Worm (Caenorhabditis elegans) whole organism, L4 larva: ENCODE measurements around the gene ugt-9.

ENCODE experiments used
- F10B5.3 ChIP-seq: sonication (generic microtip); optimal IDR thresholded peaks from 2 replicates; lab custom pipeline; 2016; ENCODE audit warnings: mild to moderate bottlenecking, missing genetic modification characterization, missing compliant biosample characterization
- F49E8.2 ChIP-seq: sonication (generic microtip); optimal IDR thresholded peaks from 2 replicates; lab custom pipeline; 2016; ENCODE audit warnings: missing compliant biosample characterization, mild to moderate bottlenecking, missing genetic modification characterization, borderline replicate concordance
- R02D3.7 ChIP-seq: fragments of 150-350 bp; sonication (generic microtip); optimal IDR thresholded peaks from 3 replicates; lab custom pipeline; 2014; ENCODE audit warnings: missing biosample characterization, missing genetic modification characterization
- Y48G9A.11 ChIP-seq: fragments of 200-800 bp; sonication (Bioruptor generic); IDR thresholded peaks from 2 replicates; pipeline ENCODE4 v1.3.6; 2022; ENCODE audit warnings: missing genetic modification reagents, missing genetic modification characterization, missing compliant biosample characterization
- Y5F2A.4 ChIP-seq: fragments of 200-800 bp; sonication (Bioruptor generic); optimal IDR thresholded peaks from 2 replicates; lab custom pipeline; 2018; ENCODE audit warnings: mild to moderate bottlenecking, missing genetic modification characterization, missing compliant biosample characterization
- ZK546.5 ChIP-seq, 2 experiments: sonication (generic microtip); optimal IDR thresholded peaks; 2 replicates each; lab custom pipeline; 2017; ENCODE audit warnings: missing biosample characterization in 2 of 2, missing genetic modification characterization in 2 of 2
- aly-2 ChIP-seq: sonication (generic microtip); optimal IDR thresholded peaks from 2 replicates; lab custom pipeline; 2018; ENCODE audit warnings: missing biosample characterization, missing genetic modification characterization
- ama-1 ChIP-seq: fragments of 150-350 bp; optimal IDR thresholded peaks from 2 replicates; lab custom pipeline; 2014; ENCODE audit warnings: inconsistent platforms, mixed read lengths
- attf-4 ChIP-seq: sonication (generic microtip); optimal IDR thresholded peaks from 3 replicates; lab custom pipeline; 2017; ENCODE audit warnings: missing biosample characterization, missing genetic modification characterization
- ceh-32 ChIP-seq: sonication (generic microtip); optimal IDR thresholded peaks from 2 replicates; lab custom pipeline; 2016; ENCODE audit warnings: mild to moderate bottlenecking, missing genetic modification characterization, missing compliant biosample characterization; ENCODE audit not compliant: poor library complexity
- cey-2 ChIP-seq: sonication (generic microtip); optimal IDR thresholded peaks from 3 replicates; lab custom pipeline; 2017; ENCODE audit warnings: missing genetic modification characterization, mild to moderate bottlenecking, missing compliant biosample characterization, antibody characterized with exemption, borderline replicate concordance; ENCODE audit not compliant: insufficient read depth
- daf-16 ChIP-seq, 3 experiments: sonication (generic microtip); optimal IDR thresholded peaks; 2 replicates each; lab custom pipeline; 2016 to 2017; ENCODE audit warnings: missing genetic modification characterization in 3 of 3, missing genetic modification reagents in 3 of 3, mild to moderate bottlenecking in 2 of 3, missing compliant biosample characterization in 2 of 3, missing biosample characterization in 1 of 3, moderate library complexity in 1 of 3
- daf-19 ChIP-seq: fragments of 200-800 bp; sonication (Bioruptor generic); conservative IDR thresholded peaks from 2 replicates; pipeline ENCODE4 v1.3.6; 2022; ENCODE audit warnings: missing genetic modification characterization, missing compliant biosample characterization
- dpl-1 ChIP-seq: fragments of 150-350 bp; optimal IDR thresholded peaks from 2 replicates; lab custom pipeline; 2014; ENCODE audit warnings: missing biosample characterization, missing genetic modification reagents, missing genetic modification characterization
- fos-1 ChIP-seq: fragments of 150-350 bp; optimal IDR thresholded peaks from 2 replicates; lab custom pipeline; 2014; ENCODE audit warnings: missing biosample characterization, missing genetic modification characterization
- gei-8 ChIP-seq: fragments of 200-800 bp; sonication (Bioruptor generic); optimal IDR thresholded peaks from 2 replicates; lab custom pipeline; 2018; ENCODE audit warnings: mild to moderate bottlenecking, missing genetic modification characterization, missing compliant biosample characterization
- hlh-11 ChIP-seq: fragments of 200-800 bp; sonication (Bioruptor generic); optimal IDR thresholded peaks from 2 replicates; lab custom pipeline; 2018; ENCODE audit warnings: mild to moderate bottlenecking, missing genetic modification characterization, missing compliant biosample characterization
- lin-15B ChIP-seq: fragments of 150-350 bp; sonication (generic microtip); optimal IDR thresholded peaks from 3 replicates; lab custom pipeline; 2014; ENCODE audit warnings: missing biosample characterization, missing genetic modification characterization
- lin-38 ChIP-seq: fragments of 200-800 bp; sonication (Bioruptor generic); IDR thresholded peaks from 2 replicates; pipeline ENCODE4 v1.3.6; 2022; ENCODE audit warnings: missing genetic modification reagents, missing genetic modification characterization, missing compliant biosample characterization
- lin-39 ChIP-seq: fragments of 150-350 bp; optimal IDR thresholded peaks from 2 replicates; lab custom pipeline; 2014; ENCODE audit warnings: missing biosample characterization, missing genetic modification reagents, missing genetic modification characterization
- lir-3 ChIP-seq: sonication (generic microtip); optimal IDR thresholded peaks from 2 replicates; lab custom pipeline; 2016; ENCODE audit warnings: mild to moderate bottlenecking, missing genetic modification characterization, missing compliant biosample characterization
- lsy-2 ChIP-seq, 2 experiments: fragments of 150-350 bp in 1 of 2; sonication (generic microtip) in 1 of 2; optimal IDR thresholded peaks; 2 replicates each; lab custom pipeline; 2014 to 2017; ENCODE audit warnings: missing biosample characterization in 2 of 2, missing genetic modification characterization in 2 of 2
- madf-5 ChIP-seq, 2 experiments: fragments of 200-800 bp; sonication (Bioruptor generic); IDR thresholded peaks; 2 replicates each; pipeline ENCODE4 v1.3.6; 2022; ENCODE audit warnings: missing compliant biosample characterization in 2 of 2, missing genetic modification characterization in 2 of 2
- mdl-1 ChIP-seq, 2 experiments: fragments of 150-350 bp in 1 of 2; sonication (generic microtip) in 1 of 2; optimal IDR thresholded peaks; 2 replicates each; lab custom pipeline; 2014 to 2017; ENCODE audit warnings: missing biosample characterization in 2 of 2, missing genetic modification characterization in 2 of 2
- mep-1 ChIP-seq: fragments of 150-350 bp; sonication (generic microtip); optimal IDR thresholded peaks from 3 replicates; lab custom pipeline; 2014; ENCODE audit warnings: missing biosample characterization, missing genetic modification characterization
- mxl-2 ChIP-seq: fragments of 200-800 bp; sonication (Bioruptor generic); conservative IDR thresholded peaks from 2 replicates; pipeline ENCODE4 v1.3.6; 2022; ENCODE audit warnings: missing genetic modification reagents, missing genetic modification characterization, missing compliant biosample characterization
- nhr-102 ChIP-seq: sonication (generic microtip); optimal IDR thresholded peaks from 2 replicates; lab custom pipeline; 2016; ENCODE audit warnings: mild to moderate bottlenecking, missing genetic modification characterization, moderate library complexity, missing compliant biosample characterization
- nhr-11 ChIP-seq: fragments of 150-350 bp; optimal IDR thresholded peaks from 2 replicates; lab custom pipeline; 2014; ENCODE audit warnings: missing biosample characterization, missing genetic modification characterization
- nhr-111 ChIP-seq: fragments of 200-800 bp; sonication (Bioruptor generic); optimal IDR thresholded peaks from 2 replicates; lab custom pipeline; 2018; ENCODE audit warnings: mild to moderate bottlenecking, missing genetic modification characterization, missing compliant biosample characterization
- nhr-237 ChIP-seq: sonication (generic microtip); optimal IDR thresholded peaks from 2 replicates; lab custom pipeline; 2017; ENCODE audit warnings: missing biosample characterization, missing genetic modification characterization
- nhr-42 ChIP-seq: fragments of 200-800 bp; sonication (Bioruptor generic); IDR thresholded peaks from 2 replicates; pipeline ENCODE4 v1.3.6; 2022; ENCODE audit warnings: missing genetic modification characterization, missing compliant biosample characterization
- nhr-48 ChIP-seq: sonication (generic microtip); optimal IDR thresholded peaks from 2 replicates; lab custom pipeline; 2016; ENCODE audit warnings: mild to moderate bottlenecking, missing genetic modification characterization, missing compliant biosample characterization
- nhr-76 ChIP-seq: fragments of 150-350 bp; optimal IDR thresholded peaks from 2 replicates; lab custom pipeline; 2014; ENCODE audit warnings: missing biosample characterization, missing genetic modification characterization
- pha-4 ChIP-seq, 2 experiments: fragments of 150-350 bp in 1 of 2; fragments of 200-800 bp in 1 of 2; sonication (Bioruptor generic) in 1 of 2; IDR thresholded peaks in 1 of 2; optimal IDR thresholded peaks in 1 of 2; 2 replicates each; pipeline versions ENCODE4 v1.3.6 to Lab custom; 2014 to 2022; ENCODE audit warnings: missing genetic modification characterization in 2 of 2, missing genetic modification reagents in 2 of 2, missing biosample characterization in 1 of 2, missing compliant biosample characterization in 1 of 2
- php-3 ChIP-seq: fragments of 200-800 bp; sonication (Bioruptor generic); IDR thresholded peaks from 2 replicates; pipeline ENCODE4 v1.3.6; 2022; ENCODE audit warnings: missing genetic modification reagents, missing genetic modification characterization, missing compliant biosample characterization
- pqm-1 ChIP-seq: sonication (generic microtip); optimal IDR thresholded peaks from 2 replicates; lab custom pipeline; 2017; ENCODE audit warnings: missing biosample characterization, missing genetic modification characterization
- rbr-2 ChIP-seq: sonication (generic microtip); optimal IDR thresholded peaks from 2 replicates; lab custom pipeline; 2016; ENCODE audit warnings: missing genotype, missing genetic modification characterization, missing compliant biosample characterization
- saeg-2 ChIP-seq: fragments of 200-800 bp; sonication (Bioruptor generic); IDR thresholded peaks from 2 replicates; pipeline ENCODE4 v1.3.6; 2022; ENCODE audit warnings: missing genetic modification reagents, missing genetic modification characterization, missing compliant biosample characterization
- set-16 ChIP-seq: fragments of 200-800 bp; sonication (Bioruptor generic); IDR thresholded peaks from 2 replicates; pipeline ENCODE4 v1.3.6; 2022; ENCODE audit warnings: missing genetic modification reagents, missing genetic modification characterization, missing compliant biosample characterization
- snpc-4 ChIP-seq: fragments of 150-350 bp; optimal IDR thresholded peaks from 2 replicates; lab custom pipeline; 2014; ENCODE audit warnings: missing biosample characterization, missing genetic modification characterization
- spr-1 ChIP-seq: sonication (generic microtip); optimal IDR thresholded peaks from 2 replicates; lab custom pipeline; 2016; ENCODE audit warnings: mild to moderate bottlenecking, missing genetic modification characterization, missing compliant biosample characterization
- zfp-2 ChIP-seq: sonication (generic microtip); optimal IDR thresholded peaks from 2 replicates; lab custom pipeline; 2016; ENCODE audit warnings: mild to moderate bottlenecking, missing genetic modification characterization, missing compliant biosample characterization
- zfp-3 ChIP-seq: fragments of 200-800 bp; sonication (Bioruptor generic); conservative IDR thresholded peaks from 2 replicates; pipeline ENCODE4 v1.3.6; 2022; ENCODE audit warnings: missing genetic modification reagents, missing genetic modification characterization, missing compliant biosample characterization

Gene ugt-9

DNA sequence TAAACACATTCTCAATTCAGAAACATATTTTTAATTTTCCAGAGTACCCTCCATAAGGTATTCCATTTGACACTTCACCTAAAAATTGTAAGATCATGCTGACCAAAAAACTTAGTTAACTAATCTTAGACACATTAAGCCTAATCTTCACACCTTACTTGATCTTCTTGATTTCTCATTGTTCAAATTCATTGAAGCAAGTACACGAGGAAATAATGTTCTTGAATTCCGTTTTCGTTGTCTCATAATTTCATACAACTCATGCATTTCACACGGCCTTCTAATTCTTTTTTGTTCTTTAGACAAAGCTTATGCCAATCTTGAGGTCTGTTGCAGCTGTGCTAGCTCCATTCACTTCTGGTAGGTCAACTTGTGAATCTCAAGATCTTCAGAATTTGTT lies 23.9 kb upstream of the ugt-9 start, which contains the start of gene srd-33:
TSS of gene srd-33 (plus strand) at position 301 of the 400 bp plus-strand sequence.
- TF ChIP-seq nhr-11 (tag; lab: Kevin White, UChicago) (no peak), lin-38 (no peak), nhr-42 (no peak), R02D3.7 (tag; lab: Kevin White, UChicago) (no peak), mep-1 (tag; lab: Kevin White, UChicago) (no peak), set-16 (GFP tag; lab: Robert Waterston, UW) (no peak), attf-4 (no peak), nhr-111 (GFP tag; lab: Kevin White, UChicago) (no peak), lin-39 (tag; lab: Kevin White, UChicago) (no peak), rbr-2 (no peak), daf-16 (GFP tag; optimal IDR thresholded peaks at IDR 0.05; lab: Kevin White, UChicago) (no peak), daf-16 (tag; optimal IDR thresholded peaks at IDR 0.05; lab: Kevin White, UChicago) (no peak), pqm-1 (tag; lab: Kevin White, UChicago) (no peak), Y48G9A.11 (GFP tag; lab: Robert Waterston, UW) (no peak)
- TF ChIP-seq, all 104 proteins: peak for 0

DNA sequence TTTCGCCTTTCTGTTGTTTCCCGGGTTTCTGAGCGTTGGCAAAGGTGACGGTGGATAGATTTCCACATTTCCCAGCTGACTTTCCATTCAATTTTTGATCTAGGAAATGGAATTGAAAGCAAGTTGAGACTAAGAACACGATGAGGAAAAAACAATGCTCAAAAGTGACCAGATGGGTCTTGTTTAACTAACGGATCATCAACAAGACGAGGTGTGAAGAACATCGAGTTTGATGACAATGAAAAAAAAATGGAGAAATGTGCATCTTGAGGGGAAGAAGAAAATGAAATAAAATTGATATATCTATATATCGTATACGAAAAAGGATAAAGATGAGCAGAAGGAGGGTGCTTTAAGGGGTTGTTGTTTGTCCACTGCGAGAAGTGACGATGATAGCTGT lies 18.3 kb upstream of the ugt-9 start, which contains the start of gene T19H12.6:
TSS of gene T19H12.6 (minus strand) at position 101 of the 400 bp plus-strand sequence.
- TF ChIP-seq F49E8.2 = no peak
- TF ChIP-seq nhr-48 (tag; lab: Kevin White, UChicago) = no peak
- no peak for TF ChIP-seq gei-8 (GFP tag; lab: Kevin White, UChicago)
- no peak for TF ChIP-seq mep-1 (tag; lab: Kevin White, UChicago)
- no peak for TF ChIP-seq zfp-3 (GFP tag; lab: Robert Waterston, UW)
- no peak for TF ChIP-seq Y48G9A.11 (GFP tag; lab: Robert Waterston, UW)
- no peak for TF ChIP-seq ZK546.5 (tag; optimal IDR thresholded peaks at IDR 0.05; lab: Kevin White, UChicago)
- TF ChIP-seq zfp-2 (tag; lab: Kevin White, UChicago) = no peak
- TF ChIP-seq pha-4 (GFP tag; IDR thresholded peaks at IDR 0.05; lab: Robert Waterston, UW) = no peak
- TF ChIP-seq pha-4 (tag; optimal IDR thresholded peaks at IDR 0.05; lab: Kevin White, UChicago) = no peak
- no peak for TF ChIP-seq dpl-1 (GFP tag; lab: Kevin White, UChicago)
- TF ChIP-seq spr-1 (tag; lab: Kevin White, UChicago) = no peak
- TF ChIP-seq nhr-102 (tag; lab: Kevin White, UChicago) = no peak
- TF ChIP-seq mdl-1 (tag; optimal IDR thresholded peaks at IDR 0.05; lab: Kevin White, UChicago) = no peak
- no peak for TF ChIP-seq lin-15B (tag; lab: Kevin White, UChicago)
- no peak for TF ChIP-seq Y5F2A.4 (GFP tag; lab: Kevin White, UChicago)
- TF ChIP-seq F10B5.3 (tag; lab: Kevin White, UChicago) = no peak
- no peak for TF ChIP-seq aly-2 (tag; lab: Kevin White, UChicago)

DNA sequence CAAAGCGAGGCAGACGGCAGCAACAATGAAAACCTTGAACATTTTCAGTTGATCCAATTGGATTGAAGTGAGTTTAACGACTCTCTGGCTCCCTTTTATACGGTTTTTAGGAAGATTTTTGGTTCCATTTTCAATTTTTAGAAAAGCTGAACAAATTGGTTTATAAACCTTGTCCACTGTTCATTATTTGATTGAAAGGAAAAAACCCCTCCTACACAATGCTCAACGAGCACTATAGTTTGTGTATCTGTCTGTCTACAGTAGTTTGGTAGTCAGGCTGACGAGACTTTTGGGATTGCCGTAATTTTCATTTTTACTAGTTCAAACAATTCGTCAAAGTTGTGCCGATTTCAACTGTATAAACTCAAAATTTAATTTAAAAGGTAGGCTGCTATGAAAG lies 16.6 kb upstream of the ugt-9 start, which contains the start of gene T19H12.15:
TSS of gene T19H12.15 (minus strand) at position 101 of the 400 bp plus-strand sequence.
- TF ChIP-seq gei-8 (GFP tag; lab: Kevin White, UChicago) (no peak), fos-1 (tag; lab: Kevin White, UChicago) (no peak), lsy-2 (tag; optimal IDR thresholded peaks at IDR 0.05; lab: Kevin White, UChicago) (no peak), php-3 (GFP tag; lab: Robert Waterston, UW) (no peak), nhr-237 (tag; lab: Kevin White, UChicago) (no peak), attf-4 (no peak), daf-19 (no peak), hlh-11 (no peak), ceh-32 (tag; lab: Kevin White, UChicago) (no peak)

DNA sequence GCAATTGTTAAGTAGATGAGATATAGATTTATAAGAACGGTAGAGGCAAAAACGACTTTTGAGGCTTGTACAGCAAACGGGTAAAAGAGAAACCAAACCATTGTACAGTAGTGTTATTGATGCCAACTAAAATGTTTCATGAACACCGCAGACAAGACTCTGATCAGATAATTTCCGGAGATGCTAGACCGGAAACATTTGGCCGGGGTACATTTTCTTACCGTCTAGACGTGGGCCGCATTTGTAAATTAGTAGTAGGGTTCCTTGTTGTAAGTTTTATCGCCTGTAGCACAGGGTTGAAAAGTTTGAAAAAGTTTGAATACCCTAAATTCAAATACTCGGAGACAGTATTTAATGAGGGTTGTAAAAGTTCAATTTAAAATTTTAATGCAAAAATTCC lies 14.5 kb upstream of the ugt-9 start, which contains the start of gene str-32:
TSS of gene str-32 (minus strand) at position 101 of the 400 bp plus-strand sequence.
- TF ChIP-seq set-16 (GFP tag; lab: Robert Waterston, UW) (no peak), nhr-76 (no peak), snpc-4 (tag; lab: Kevin White, UChicago) (no peak), saeg-2 (GFP tag; lab: Robert Waterston, UW) (no peak), madf-5 (GFP tag; IDR thresholded peaks at IDR 0.05; lab: Robert Waterston, UW) (no peak), lir-3 (no peak), ama-1 (lab: Kevin White, UChicago) (no peak), cey-2 (tag; lab: Kevin White, UChicago) (no peak), rbr-2 (no peak), mxl-2 (GFP tag; lab: Robert Waterston, UW) (no peak)
- TF ChIP-seq, all 104 proteins: peak for 0
